Worm (Caenorhabditis elegans) whole organism, young adult: ENCODE results near the gene ssr-2.

ENCODE experiments used
- Y53G8AR.9 ChIP-seq: fragments of 200-800 bp; sonication (Bioruptor generic); conservative IDR thresholded peaks from 2 replicates; pipeline ENCODE4 v1.3.6; 2022; ENCODE audit warnings: missing genetic modification reagents, missing genetic modification characterization, missing compliant biosample characterization
- Y79H2A.3 ChIP-seq: fragments of 200-800 bp; sonication (Bioruptor generic); conservative IDR thresholded peaks from 2 replicates; pipeline ENCODE4 v1.3.6; 2022; ENCODE audit warnings: missing genetic modification reagents, missing genetic modification characterization, missing compliant biosample characterization
- ama-1 ChIP-seq, 3 experiments: fragments of 150-350 bp in 1 of 3; sonication (generic microtip) in 2 of 3; optimal IDR thresholded peaks; 2 replicates each; lab custom pipeline; 2014 to 2018; ENCODE audit warnings: missing biosample characterization in 2 of 3, missing genetic modification characterization in 2 of 3, missing genetic modification reagents in 2 of 3
- ceh-58 ChIP-seq: fragments of 200-800 bp; sonication (Bioruptor generic); IDR thresholded peaks from 2 replicates; pipeline ENCODE4 v1.3.6; 2022; ENCODE audit warnings: missing genetic modification characterization, missing compliant biosample characterization
- dpl-1 ChIP-seq: fragments of 150-350 bp; optimal IDR thresholded peaks from 2 replicates; lab custom pipeline; 2014; ENCODE audit warnings: missing biosample characterization, missing genetic modification reagents, missing genetic modification characterization
- egrh-3 ChIP-seq: fragments of 200-800 bp; sonication (Bioruptor generic); IDR thresholded peaks from 2 replicates; pipeline ENCODE4 v1.3.6; 2022; ENCODE audit warnings: missing genetic modification reagents, missing genetic modification characterization, missing compliant biosample characterization
- nhr-179 ChIP-seq: sonication (generic microtip); optimal IDR thresholded peaks from 2 replicates; lab custom pipeline; 2016; ENCODE audit warnings: mild to moderate bottlenecking, missing genetic modification characterization, missing compliant biosample characterization
- nhr-27 ChIP-seq: fragments of 200-800 bp; sonication (Bioruptor generic); optimal IDR thresholded peaks from 2 replicates; lab custom pipeline; 2018; ENCODE audit warnings: mild to moderate bottlenecking, missing genetic modification characterization, moderate library complexity, missing compliant biosample characterization
- snpc-4 ChIP-seq, 5 experiments: fragments of 150-350 bp in 1 of 5; sonication (generic microtip) in 4 of 5; optimal IDR thresholded peaks; 2 replicates each; lab custom pipeline; 2014 to 2018; ENCODE audit warnings: missing genetic modification characterization in 5 of 5, missing biosample characterization in 3 of 5, antibody characterized with exemption in 2 of 5, mild to moderate bottlenecking in 2 of 5, missing compliant biosample characterization in 2 of 5, missing genotype in 2 of 5, moderate library complexity in 2 of 5, missing genetic modification reagents in 1 of 5
- somi-1 ChIP-seq: fragments of 200-800 bp; sonication (Bioruptor generic); optimal IDR thresholded peaks from 2 replicates; lab custom pipeline; 2018; ENCODE audit warnings: mild to moderate bottlenecking, missing genetic modification characterization, missing compliant biosample characterization

DNA sequence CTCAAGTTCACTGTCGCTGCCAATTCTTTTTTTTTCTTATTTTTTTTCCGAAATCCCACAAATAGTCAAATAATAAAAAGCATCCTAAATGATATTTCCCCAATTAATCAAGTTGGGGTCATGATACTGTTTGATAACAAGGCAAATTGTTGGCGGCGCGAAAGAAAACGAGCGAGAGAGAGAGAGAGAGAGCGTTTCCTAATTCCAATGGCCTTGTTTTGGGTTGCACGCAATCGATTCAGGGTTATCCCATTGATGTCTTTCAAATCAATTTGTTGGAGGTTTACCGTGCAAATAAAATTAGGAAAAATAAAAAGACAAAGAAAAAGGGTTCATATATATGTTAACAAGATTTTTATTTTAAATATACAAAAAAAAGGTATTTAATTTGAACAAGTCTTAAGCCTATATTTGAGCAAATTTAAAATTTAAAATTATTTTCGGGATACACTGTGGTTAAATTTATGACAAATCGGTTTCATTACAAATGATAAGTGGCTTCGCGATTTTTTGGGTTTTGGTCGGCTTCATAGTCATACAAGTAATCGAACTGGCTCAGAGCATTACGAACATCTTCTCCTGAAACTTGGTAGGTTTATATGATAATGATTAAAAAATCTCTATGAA is 38.2 kb upstream of the ssr-2 start:
- TF ChIP-seq ama-1 (optimal IDR thresholded peaks at IDR 0.05; lab: Kevin White, UChicago) (peak; percentile 49), ama-1 (GFP tag; optimal IDR thresholded peaks at IDR 0.05; lab: Kevin White, UChicago) (no peak), somi-1 (GFP tag; lab: Kevin White, UChicago) (no peak), dpl-1 (GFP tag; lab: Kevin White, UChicago) (no peak), Y79H2A.3 (GFP tag; lab: Robert Waterston, UW) (no peak), snpc-4 (GFP tag; optimal IDR thresholded peaks at IDR 0.05; lab: Kevin White, UChicago) (no peak), snpc-4 (tag; optimal IDR thresholded peaks at IDR 0.05; lab: Kevin White, UChicago) (no peak), ceh-58 (no peak), nhr-27 (no peak), egrh-3 (no peak), Y53G8AR.9 (no peak), nhr-179 (no peak)
